Fruit fly (Drosophila melanogaster) whole organism, embryonic: ENCODE data around the gene CG11891.

Experiments used
- B-H1 ChIP-seq: fragments of 200-800 bp; sonication (Bioruptor generic); IDR thresholded peaks from 3 replicates; pipeline ENCODE4 v1.3.6; 2022; ENCODE audit warnings: missing biosample characterization, missing genetic modification characterization
- BtbVII ChIP-seq: fragments of 200-800 bp; sonication (Bioruptor generic); optimal IDR thresholded peaks from 3 replicates; lab custom pipeline; 2017; ENCODE audit warnings: missing biosample characterization, mild to moderate bottlenecking, missing genetic modification characterization
- CG11093 ChIP-seq: fragments of 200-800 bp; sonication (Bioruptor generic); IDR thresholded peaks from 3 replicates; pipeline ENCODE4 v1.3.6; 2022; ENCODE audit warnings: missing biosample characterization, missing genetic modification characterization
- CG12104 ChIP-seq: fragments of 200-800 bp; sonication (Bioruptor generic); optimal IDR thresholded peaks from 3 replicates; lab custom pipeline; 2016; ENCODE audit warnings: missing biosample characterization, missing genetic modification characterization
- CG12769 ChIP-seq: fragments of 200-800 bp; sonication (Bioruptor generic); optimal IDR thresholded peaks from 2 replicates; lab custom pipeline; 2019; ENCODE audit warnings: missing biosample characterization, mild to moderate bottlenecking, missing genetic modification characterization, moderate library complexity
- CG13287 ChIP-seq: fragments of 200-800 bp; sonication (Bioruptor generic); IDR thresholded peaks from 2 replicates; pipeline ENCODE4 v1.3.6; 2022; ENCODE audit warnings: missing biosample characterization, missing genetic modification characterization; ENCODE audit not compliant: partially characterized antibody
- CG13894 ChIP-seq: fragments of 200-800 bp; sonication (Bioruptor generic); optimal IDR thresholded peaks from 3 replicates; lab custom pipeline; 2018; ENCODE audit warnings: missing biosample characterization, mild to moderate bottlenecking, missing genetic modification characterization, moderate library complexity
- CG14710 ChIP-seq: fragments of 200-800 bp; sonication (Bioruptor generic); optimal IDR thresholded peaks from 3 replicates; lab custom pipeline; 2019; ENCODE audit warnings: missing biosample characterization, mild to moderate bottlenecking, missing genetic modification characterization, moderate library complexity
- CG2199 ChIP-seq: fragments of 200-800 bp; sonication (Bioruptor generic); IDR thresholded peaks from 3 replicates; pipeline ENCODE4 v1.3.6; 2022; ENCODE audit warnings: missing biosample characterization, missing genetic modification characterization
- CG2678 ChIP-seq: fragments of 200-800 bp; sonication (Bioruptor generic); optimal IDR thresholded peaks from 3 replicates; lab custom pipeline; 2019; ENCODE audit warnings: missing biosample characterization, mild to moderate bottlenecking, missing genetic modification characterization, moderate library complexity
- CG34376 ChIP-seq: fragments of 200-800 bp; sonication (Bioruptor generic); optimal IDR thresholded peaks from 2 replicates; lab custom pipeline; 2018; ENCODE audit warnings: missing biosample characterization, mild to moderate bottlenecking, missing genetic modification characterization
- CG6272 ChIP-seq: fragments of 200-800 bp; sonication (Bioruptor generic); IDR thresholded peaks from 2 replicates; pipeline ENCODE4 v1.3.6; 2022; ENCODE audit warnings: missing biosample characterization, missing genetic modification characterization
- CG6813 ChIP-seq: fragments of 200-800 bp; sonication (Bioruptor generic); optimal IDR thresholded peaks from 2 replicates; lab custom pipeline; 2017; ENCODE audit warnings: missing biosample characterization, missing genetic modification characterization, mild to moderate bottlenecking, moderate library complexity, missing genetic modification reagents
- CG8290 ChIP-seq, 3 experiments: fragments of 200-800 bp; sonication (Bioruptor generic); optimal IDR thresholded peaks; 2 replicates each; lab custom pipeline; 2016 to 2019; ENCODE audit warnings: missing biosample characterization in 3 of 3, missing genetic modification characterization in 3 of 3, mild to moderate bottlenecking in 2 of 3, moderate library complexity in 1 of 3
- CG9797 ChIP-seq: fragments of 200-800 bp; sonication (Bioruptor generic); optimal IDR thresholded peaks from 3 replicates; lab custom pipeline; 2018; ENCODE audit warnings: missing biosample characterization, mild to moderate bottlenecking, missing genetic modification characterization
- Doc2 ChIP-seq: fragments of 200-800 bp; sonication (Bioruptor generic); IDR thresholded peaks from 2 replicates; pipeline ENCODE4 v1.3.6; 2022; ENCODE audit warnings: missing biosample characterization, missing genetic modification characterization
- Hr78 ChIP-seq, 2 experiments: fragments of 200-800 bp in 1 of 2; fragments of >200 bp in 1 of 2; sonication (Bioruptor generic) in 1 of 2; optimal IDR thresholded peaks; 2 replicates each; lab custom pipeline; 2017 to 2019; ENCODE audit warnings: missing biosample characterization in 2 of 2, missing genetic modification characterization in 2 of 2, mild to moderate bottlenecking in 1 of 2, moderate library complexity in 1 of 2
- Jarid2 ChIP-seq: fragments of 200-800 bp; sonication (Bioruptor generic); optimal IDR thresholded peaks from 3 replicates; lab custom pipeline; 2017; ENCODE audit warnings: mild to moderate bottlenecking, missing biosample characterization, missing genetic modification reagents, missing genetic modification characterization
- Med ChIP-seq: fragments of 200-800 bp; sonication (Bioruptor generic); peaks from one replicate; lab custom pipeline; 2016; ENCODE audit warnings: missing biosample characterization, missing genetic modification characterization, mild to moderate bottlenecking, inconsistent platforms, moderate library complexity
- Ravus ChIP-seq: fragments of 200-800 bp; sonication (Bioruptor generic); IDR thresholded peaks from 2 replicates; pipeline ENCODE4 v1.3.6; 2022; ENCODE audit warnings: missing biosample characterization, missing genetic modification characterization
- Stat92E ChIP-seq, 3 experiments: fragments of >200 bp in 2 of 3; fragments of 200-800 bp in 1 of 3; sonication (Bioruptor generic) in 1 of 3; optimal IDR thresholded peaks; 2 replicates each; lab custom pipeline; 2017 to 2019; ENCODE audit warnings: missing biosample characterization in 3 of 3, missing genetic modification characterization in 3 of 3, mild to moderate bottlenecking in 1 of 3, moderate library complexity in 1 of 3
- cg ChIP-seq: fragments of 200-800 bp; sonication (Bioruptor generic); optimal IDR thresholded peaks from 3 replicates; lab custom pipeline; 2019; ENCODE audit warnings: missing biosample characterization, mild to moderate bottlenecking, missing genetic modification characterization, moderate library complexity
- chinmo ChIP-seq: fragments of 200-800 bp; sonication (Bioruptor generic); IDR thresholded peaks from 4 replicates; pipeline ENCODE4 v1.3.6; 2022; ENCODE audit warnings: missing biosample characterization, missing genetic modification characterization; ENCODE audit not compliant: partially characterized antibody
- exex ChIP-seq: fragments of 200-800 bp; sonication (Bioruptor generic); optimal IDR thresholded peaks from 4 replicates; lab custom pipeline; 2018; ENCODE audit warnings: missing biosample characterization, mild to moderate bottlenecking, missing genetic modification characterization, moderate library complexity
- grn ChIP-seq: fragments of 200-800 bp; sonication (Bioruptor generic); optimal IDR thresholded peaks from 3 replicates; lab custom pipeline; 2017; ENCODE audit warnings: missing biosample characterization, missing genetic modification characterization
- hb ChIP-seq: fragments of 200-800 bp; sonication (Bioruptor generic); IDR thresholded peaks from 3 replicates; pipeline ENCODE4 v1.3.6; 2022; ENCODE audit warnings: missing biosample characterization, missing genetic modification characterization; ENCODE audit not compliant: partially characterized antibody
- lab ChIP-seq: fragments of 200-800 bp; sonication (Bioruptor generic); optimal IDR thresholded peaks from 3 replicates; lab custom pipeline; 2017; ENCODE audit warnings: missing biosample characterization, missing genetic modification characterization, mild to moderate bottlenecking, moderate library complexity, missing genetic modification reagents
- mirr ChIP-seq: fragments of 200-800 bp; sonication (Bioruptor generic); optimal IDR thresholded peaks from 3 replicates; lab custom pipeline; 2018; ENCODE audit warnings: missing biosample characterization, mild to moderate bottlenecking, missing genetic modification characterization
- salm ChIP-seq: fragments of 200-800 bp; sonication (Bioruptor generic); optimal IDR thresholded peaks from 2 replicates; lab custom pipeline; 2018; ENCODE audit warnings: missing biosample characterization, mild to moderate bottlenecking, missing genetic modification characterization
- sd ChIP-seq: fragments of 200-800 bp; sonication (Bioruptor generic); optimal IDR thresholded peaks from 3 replicates; lab custom pipeline; 2018; ENCODE audit warnings: missing biosample characterization, mild to moderate bottlenecking, missing genetic modification characterization, moderate library complexity
- sug ChIP-seq: fragments of 200-800 bp; optimal IDR thresholded peaks from 2 replicates; lab custom pipeline; 2019; ENCODE audit warnings: missing biosample characterization, mild to moderate bottlenecking, missing genetic modification characterization, moderate library complexity
- tx ChIP-seq: fragments of 200-800 bp; sonication (Bioruptor generic); optimal IDR thresholded peaks from 2 replicates; lab custom pipeline; 2016; ENCODE audit warnings: missing biosample characterization, missing genetic modification characterization
- vfl ChIP-seq: fragments of 200-800 bp; sonication (Bioruptor generic); optimal IDR thresholded peaks from 2 replicates; lab custom pipeline; 2016; ENCODE audit warnings: missing biosample characterization, missing genetic modification characterization

The CG11891 gene

dm6 chr3R:25305822-25306544 is 36.0 kb downstream of the CG11891 start:
- no peak for TF ChIP-seq CG12104
- no peak for TF ChIP-seq salm (tag; lab: Kevin White, UChicago)
- peak; percentile 19 for TF ChIP-seq lab (GFP tag; lab: Kevin White, UChicago)
- peak; percentile 48 for TF ChIP-seq CG34376 (GFP tag; lab: Kevin White, UChicago)
- TF ChIP-seq grn (GFP tag; lab: Kevin White, UChicago): peak; percentile 40
- 0 out of 4 replicates have a peak, but pooled peaks have one; percentile 64 for TF ChIP-seq chinmo (GFP tag; lab: Robert Waterston, UW)
- TF ChIP-seq sd: peak; percentile 70
- peak; percentile 40 for TF ChIP-seq mirr
- TF ChIP-seq exex (tag; lab: Kevin White, UChicago): peak; percentile 99
- TF ChIP-seq Med (GFP tag; lab: Kevin White, UChicago): peak; percentile 63
- TF ChIP-seq BtbVII (GFP tag; lab: Kevin White, UChicago): peak; percentile 58
- TF ChIP-seq CG14710 (tag; lab: Kevin White, UChicago): no peak
- peak; percentile 74 for TF ChIP-seq sug (tag; lab: Kevin White, UChicago)

DNA sequence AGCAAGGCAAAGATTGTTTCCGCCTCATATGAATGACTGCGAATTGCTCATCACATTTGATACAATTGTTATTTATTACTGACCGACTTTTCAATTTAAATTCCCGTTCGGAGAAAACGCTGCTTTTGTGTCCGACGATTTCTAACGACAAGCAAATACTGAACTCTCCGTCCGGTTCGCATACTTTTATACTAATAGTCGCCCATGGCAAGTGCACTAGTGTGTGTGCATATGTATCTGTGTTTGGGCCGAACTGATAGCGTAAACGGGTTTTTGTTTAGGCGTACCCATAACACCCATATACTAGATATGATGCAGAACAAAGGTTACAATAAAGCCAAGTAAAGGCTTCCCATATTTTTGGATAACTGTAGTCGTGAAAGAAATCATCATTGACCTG is 38.2 kb downstream of the CG11891 start, which contains the start of gene CG10550:
Gene CG10550, minus strand, starts transcription at position 164 of the 400 bp plus-strand sequence.
- peak; percentile 11 for TF ChIP-seq Med (GFP tag; lab: Kevin White, UChicago)
- peak; percentile 61 for TF ChIP-seq cg (GFP tag; lab: Kevin White, UChicago)
- peak; percentile 43 for TF ChIP-seq sd
- TF ChIP-seq CG13894 (tag; lab: Kevin White, UChicago): peak; percentile 37
- no peak for TF ChIP-seq vfl
- TF ChIP-seq CG6272 (GFP tag; lab: Robert Waterston, UW): no peak
- no peak for TF ChIP-seq CG2678 (tag; lab: Kevin White, UChicago)
- TF ChIP-seq CG8290 (GFP tag; optimal IDR thresholded peaks at IDR 0.05; lab: Kevin White, UChicago): no peak
- peak in 1 of 2 experiments; percentile 53 for TF ChIP-seq CG8290 (tag; optimal IDR thresholded peaks at IDR 0.05; lab: Kevin White, UChicago)
- peak; percentile 41 for TF ChIP-seq exex (tag; lab: Kevin White, UChicago)
- no peak for TF ChIP-seq Ravus (GFP tag; lab: Robert Waterston, UW)
- TF ChIP-seq B-H1 (GFP tag; lab: Robert Waterston, UW): no peak
- TF ChIP-seq lab (GFP tag; lab: Kevin White, UChicago): peak; percentile 2
- peak in 1 of 2 experiments; percentile 63 for TF ChIP-seq Hr78 (GFP tag; optimal IDR thresholded peaks at IDR 0.05; lab: Kevin White, UChicago)
- TF ChIP-seq Stat92E (GFP tag; optimal IDR thresholded peaks at IDR 0.05; lab: Kevin White, UChicago): no peak
- TF ChIP-seq mirr: peak; percentile 73
- TF ChIP-seq Jarid2 (GFP tag; lab: Kevin White, UChicago): peak; percentile 46
- peak; percentile 51 for TF ChIP-seq CG12769 (tag; lab: Kevin White, UChicago)
- no peak for TF ChIP-seq hb (GFP tag; lab: Robert Waterston, UW)
- TF ChIP-seq CG13287 (GFP tag; lab: Robert Waterston, UW): peak; percentile 20; the same call in 1 of the 2 replicates
- TF ChIP-seq CG9797 (GFP tag; lab: Kevin White, UChicago): no peak
- TF ChIP-seq CG6813 (GFP tag; lab: Kevin White, UChicago): no peak
- no peak for TF ChIP-seq tx (GFP tag; lab: Kevin White, UChicago)
- TF ChIP-seq CG2199 (GFP tag; lab: Robert Waterston, UW): peak; percentile 40; the same call in 1 of the 3 replicates
- no peak for TF ChIP-seq CG11093 (GFP tag; lab: Robert Waterston, UW)
- peak; percentile 38 for TF ChIP-seq sug (tag; lab: Kevin White, UChicago)
- TF ChIP-seq chinmo (GFP tag; lab: Robert Waterston, UW): peak; percentile 87; the same call in 2 of the 4 replicates
- TF ChIP-seq Doc2 (GFP tag; lab: Robert Waterston, UW): no peak
